Worm (Caenorhabditis elegans): ENCODE results near the gene best-7.

ce11 chrIV:11212978-11213377, 17.1 kb downstream of the best-7 start:
- no peak for TF ChIP-seq K02D7.2 (tag; optimal IDR thresholded peaks at IDR 0.05)
- TF ChIP-seq sdc-2 (tag; optimal IDR thresholded peaks at IDR 0.05), result no peak
- TF ChIP-seq nhr-232 (tag; optimal IDR thresholded peaks at IDR 0.05), result no peak
- TF ChIP-seq F13H6.1 (tag; optimal IDR thresholded peaks at IDR 0.05), result no peak
- no peak for TF ChIP-seq fkh-10 (GFP tag; optimal IDR thresholded peaks at IDR 0.05)
- TF ChIP-seq dve-1 (tag; optimal IDR thresholded peaks at IDR 0.05), result no peak
- TF ChIP-seq pha-4 (tag; optimal IDR thresholded peaks at IDR 0.05), result no peak
- TF ChIP-seq elt-4 (tag; optimal IDR thresholded peaks at IDR 0.05), result no peak
- TF ChIP-seq zip-5 (tag; optimal IDR thresholded peaks at IDR 0.05), result no peak
- TF ChIP-seq ama-1 (optimal IDR thresholded peaks at IDR 0.05), result no peak
- TF ChIP-seq pqm-1 (tag; optimal IDR thresholded peaks at IDR 0.05), result no peak
- no peak for TF ChIP-seq syd-9 (tag; optimal IDR thresholded peaks at IDR 0.05)
- TF ChIP-seq unc-55 (GFP tag; optimal IDR thresholded peaks at IDR 0.05), result no peak

Data from whole organism, late embryonic.